Worm (Caenorhabditis elegans): ENCODE data around the gene vps-26.

ce11 chrIV:9378272-9378671, 36.7 kb upstream of the vps-26 start, which contains the start of gene C10C5.4:
- TF ChIP-seq lin-11 (tag; optimal IDR thresholded peaks at IDR 0.05): no peak
- TF ChIP-seq nhr-11 (tag; optimal IDR thresholded peaks at IDR 0.05): no peak
- no peak for TF ChIP-seq ceh-34 (tag; optimal IDR thresholded peaks at IDR 0.05)
- no peak for TF ChIP-seq ceh-24 (tag; optimal IDR thresholded peaks at IDR 0.05)
- no peak for TF ChIP-seq pha-4 (tag; optimal IDR thresholded peaks at IDR 0.05)
- no peak for TF ChIP-seq pag-3 (tag; optimal IDR thresholded peaks at IDR 0.05; ENCODE audit: borderline replicate concordance)
- no peak for TF ChIP-seq dve-1 (tag; optimal IDR thresholded peaks at IDR 0.05)

Data from whole organism, late embryonic.